Worm (Caenorhabditis elegans) whole organism, L4/young adult: ENCODE data around the gene C52G5.2.

ENCODE experiments used
- W03F9.2 ChIP-seq: fragments of 150-350 bp; optimal IDR thresholded peaks from 2 replicates; lab custom pipeline; 2014; ENCODE audit warnings: missing biosample characterization, missing genetic modification characterization
- dao-5 ChIP-seq: sonication (generic microtip); optimal IDR thresholded peaks from 2 replicates; lab custom pipeline; 2016; ENCODE audit warnings: missing genotype, missing genetic modification characterization, moderate library complexity, missing compliant biosample characterization
- him-1 ChIP-seq: sonication (generic microtip); optimal IDR thresholded peaks from 2 replicates; lab custom pipeline; 2016; ENCODE audit warnings: missing genotype, missing genetic modification reagents, missing genetic modification characterization, missing compliant biosample characterization

ce11 chrX:12813539-12813938, 29.6 kb upstream of the C52G5.2 start, which contains the start of gene gei-3:
- TF ChIP-seq W03F9.2 (tag; lab: Kevin White, UChicago), result no peak
- TF ChIP-seq him-1 (tag; lab: Kevin White, UChicago), result no peak
- TF ChIP-seq dao-5, result no peak
